Worm (Caenorhabditis elegans) whole organism, early embryonic: ENCODE data around the gene arrd-6.

Experiments
- B0310.2 ChIP-seq: sonication (generic microtip); optimal IDR thresholded peaks from 2 replicates; lab custom pipeline; 2016; ENCODE audit warnings: mild to moderate bottlenecking, missing genetic modification characterization, missing compliant biosample characterization
- aly-1 ChIP-seq: sonication (generic microtip); optimal IDR thresholded peaks from 2 replicates; lab custom pipeline; 2016; ENCODE audit warnings: missing genetic modification characterization, missing compliant biosample characterization
- ama-1 ChIP-seq: fragments of 150-350 bp; optimal IDR thresholded peaks from 2 replicates; lab custom pipeline; 2014
- ceh-13 ChIP-seq: fragments of 200-800 bp; sonication (Bioruptor generic); optimal IDR thresholded peaks from 2 replicates; lab custom pipeline; 2018; ENCODE audit warnings: mild to moderate bottlenecking, missing genetic modification characterization, missing compliant biosample characterization
- ets-7 ChIP-seq: sonication (generic microtip); optimal IDR thresholded peaks from 2 replicates; lab custom pipeline; 2016; ENCODE audit warnings: missing genotype, missing genetic modification characterization, missing compliant biosample characterization
- flt-1 ChIP-seq: fragments of 200-800 bp; sonication (Bioruptor generic); IDR thresholded peaks from 2 replicates; pipeline ENCODE4 v1.3.6; 2022; ENCODE audit warnings: missing genetic modification characterization, missing compliant biosample characterization
- hmbx-1 ChIP-seq: sonication (generic microtip); optimal IDR thresholded peaks from 2 replicates; lab custom pipeline; 2016; ENCODE audit warnings: mild to moderate bottlenecking, missing genetic modification characterization, missing compliant biosample characterization
- hmg-4 ChIP-seq: fragments of 200-800 bp; sonication (Bioruptor generic); optimal IDR thresholded peaks from 2 replicates; lab custom pipeline; 2018; ENCODE audit warnings: mild to moderate bottlenecking, missing genetic modification characterization, missing compliant biosample characterization
- pes-1 ChIP-seq: fragments of 200-800 bp; sonication (Bioruptor generic); IDR thresholded peaks from 2 replicates; pipeline ENCODE4 v1.3.6; 2022; ENCODE audit warnings: missing genetic modification reagents, missing genetic modification characterization, missing compliant biosample characterization
- tbx-11 ChIP-seq: fragments of 200-800 bp; sonication (Bioruptor generic); IDR thresholded peaks from 2 replicates; pipeline ENCODE4 v1.3.6; 2022; ENCODE audit warnings: missing genetic modification characterization, missing compliant biosample characterization
- tbx-37 ChIP-seq: fragments of 200-800 bp; sonication (Bioruptor generic); conservative IDR thresholded peaks from 2 replicates; pipeline ENCODE4 v1.3.6; 2022; ENCODE audit warnings: missing genetic modification reagents, missing genetic modification characterization, missing compliant biosample characterization

- TF ChIP-seq ama-1 (lab: Kevin White, UChicago) (no peak), ets-7 (no peak), flt-1 (GFP tag; lab: Robert Waterston, UW) (no peak), ceh-13 (no peak), hmbx-1 (tag; lab: Kevin White, UChicago) (no peak), hmg-4 (no peak), pes-1 (GFP tag; lab: Robert Waterston, UW) (no peak), tbx-11 (GFP tag; lab: Robert Waterston, UW) (no peak), B0310.2 (tag; lab: Kevin White, UChicago) (no peak), tbx-37 (GFP tag; lab: Robert Waterston, UW) (no peak), aly-1 (tag; lab: Kevin White, UChicago) (no peak)
Observed at ce11 chrII:11188026-11188425, 45.5 kb downstream of the arrd-6 start, which contains the start of gene F37H8.5.
